Fruit fly (Drosophila melanogaster): Measurements from ENCODE around the gene Polr2L.
A peak's percentile ranks its signal among the peaks of the same experiment; 100 is the strongest.

Polr2L gene

DNA sequence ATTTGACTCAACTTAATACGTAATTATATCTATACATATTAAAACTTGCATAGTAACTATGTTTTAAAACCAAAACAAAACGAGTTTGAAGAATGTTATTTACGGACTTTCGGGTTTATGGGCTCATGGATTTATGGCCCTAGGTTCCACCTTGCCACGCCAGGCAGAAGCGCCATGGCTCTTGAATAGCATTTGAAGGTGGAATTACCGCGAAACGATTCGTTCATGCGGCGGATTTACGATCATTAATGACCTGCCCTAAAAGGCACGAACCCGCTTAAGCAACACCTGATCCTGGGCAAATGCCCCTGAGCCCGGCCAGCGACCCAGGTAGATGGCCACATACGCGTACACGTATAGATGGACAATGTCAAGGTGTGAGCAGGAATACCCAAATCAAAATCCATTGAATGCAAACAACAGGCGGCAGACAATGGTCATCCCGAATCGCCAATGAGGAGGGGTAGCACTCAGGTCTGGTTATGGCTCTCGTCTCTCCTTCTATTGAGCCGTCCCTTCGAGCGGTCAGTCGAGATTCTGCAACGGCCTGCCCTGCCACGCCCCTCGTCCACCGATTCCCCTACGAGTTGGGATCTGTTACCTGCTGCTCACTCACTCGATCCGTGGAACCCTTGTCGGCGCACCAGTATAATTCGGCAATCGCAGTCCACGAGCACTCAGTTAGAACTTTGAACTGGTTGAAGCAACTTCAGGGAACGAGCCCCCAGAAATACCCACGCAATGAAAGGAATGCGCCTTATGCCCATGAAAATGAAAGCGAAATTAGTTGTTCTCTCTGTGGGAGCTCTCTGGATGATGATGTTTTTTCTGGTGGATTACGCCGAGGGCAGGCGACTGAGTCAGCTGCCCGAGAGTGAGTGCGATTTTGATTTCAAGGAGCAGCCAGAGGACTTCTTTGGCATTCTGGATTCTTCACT is 32.0 kb downstream of the Polr2L start, which contains the start of gene tld (continued):
- no peak for TF ChIP-seq CG18619 (GFP tag; optimal IDR thresholded peaks at IDR 0.05)
- TF ChIP-seq CG1792 (GFP tag; optimal IDR thresholded peaks at IDR 0.05), result no peak
- no peak for TF ChIP-seq BEAF-32 (GFP tag; optimal IDR thresholded peaks at IDR 0.05)
- no peak for TF ChIP-seq CG8924 (tag; optimal IDR thresholded peaks at IDR 0.05)
- no peak for TF ChIP-seq exex (tag; optimal IDR thresholded peaks at IDR 0.05)
- TF ChIP-seq MESR4 (GFP tag; optimal IDR thresholded peaks at IDR 0.05), result no peak
- TF ChIP-seq sr (GFP tag; IDR thresholded peaks at IDR 0.05), result no peak
- TF ChIP-seq CG14667 (GFP tag; IDR thresholded peaks at IDR 0.05), result no peak
- TF ChIP-seq CG34422 (GFP tag; IDR thresholded peaks at IDR 0.05), result no peak
- no peak for TF ChIP-seq NC2β (GFP tag; optimal IDR thresholded peaks at IDR 0.05)
- no peak for TF ChIP-seq Sox102F (GFP tag; optimal IDR thresholded peaks at IDR 0.05)
- TF ChIP-seq Pdp1 (GFP tag; optimal IDR thresholded peaks at IDR 0.05), result no peak
- no peak for TF ChIP-seq CG4282 (GFP tag; optimal IDR thresholded peaks at IDR 0.05)
- TF ChIP-seq Atf6 (GFP tag; IDR thresholded peaks at IDR 0.05), result no peak
- no peak for TF ChIP-seq ara (GFP tag; IDR thresholded peaks at IDR 0.05)
- TF ChIP-seq CG5953 (GFP tag; IDR thresholded peaks at IDR 0.05), result no peak
- TF ChIP-seq lilli (GFP tag; optimal IDR thresholded peaks at IDR 0.05), result no peak
- peak; percentile 78 for TF ChIP-seq D (optimal IDR thresholded peaks at IDR 0.05)
- TF ChIP-seq D (GFP tag; optimal IDR thresholded peaks at IDR 0.05), result no peak
- TF ChIP-seq CG1602 (GFP tag; optimal IDR thresholded peaks at IDR 0.05), result no peak
- peak; percentile 54; the same call in 1 of the 3 replicates for TF ChIP-seq z (GFP tag; IDR thresholded peaks at IDR 0.05)
- no peak for TF ChIP-seq slbo (GFP tag; IDR thresholded peaks at IDR 0.05)
- peak; percentile 91 for TF ChIP-seq zen (tag; optimal IDR thresholded peaks at IDR 0.05)
- no peak for TF ChIP-seq gro (GFP tag; optimal IDR thresholded peaks at IDR 0.05)
- TF ChIP-seq ems (GFP tag; optimal IDR thresholded peaks at IDR 0.05), result no peak
- TF ChIP-seq odd (GFP tag; optimal IDR thresholded peaks at IDR 0.05), result no peak
- TF ChIP-seq CG9727 (GFP tag; optimal IDR thresholded peaks at IDR 0.05), result no peak
- TF ChIP-seq nerfin-1 (tag; optimal IDR thresholded peaks at IDR 0.05), result no peak
- TF ChIP-seq cad (GFP tag; optimal IDR thresholded peaks at IDR 0.05), result peak; percentile 98

DNA sequence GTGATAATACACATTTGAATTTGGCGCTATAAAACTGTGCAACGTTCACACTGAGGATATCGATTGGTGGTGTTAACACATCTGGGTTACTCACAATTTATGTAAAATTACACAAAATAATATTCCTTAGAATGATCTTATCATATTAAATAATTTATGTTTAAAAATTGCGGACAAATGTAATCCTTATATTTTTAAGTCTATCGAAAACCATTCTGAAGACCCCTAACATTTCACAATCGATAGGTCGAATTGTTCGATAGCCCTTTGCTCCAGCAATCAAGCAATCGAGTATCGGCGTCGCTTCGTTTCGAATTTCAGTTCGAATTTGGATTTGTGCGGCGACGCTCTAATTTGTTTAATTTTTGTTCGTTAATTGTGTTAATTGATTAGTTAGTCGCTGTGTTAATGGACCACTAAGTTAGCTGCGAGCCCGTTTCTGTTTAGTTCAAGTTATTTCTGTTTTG is 36.3 kb downstream of the Polr2L start, which contains the start of gene asp:
Gene asp (plus strand): TSS at position 289 of the 467 bp plus-strand sequence.
- TF ChIP-seq Antp (GFP tag; optimal IDR thresholded peaks at IDR 0.05) (no peak), Rfx (GFP tag; IDR thresholded peaks at IDR 0.05) (no peak), so (GFP tag; IDR thresholded peaks at IDR 0.05) (no peak), CG34224 (GFP tag; IDR thresholded peaks at IDR 0.05; ENCODE audit: partially characterized antibody) (peak; percentile 86), rib (GFP tag; IDR thresholded peaks at IDR 0.05) (no peak), Awh (GFP tag; IDR thresholded peaks at IDR 0.05) (no peak), caup (GFP tag; optimal IDR thresholded peaks at IDR 0.05; ENCODE audit: severe bottlenecking) (no peak), CG3847 (GFP tag; IDR thresholded peaks at IDR 0.05) (peak; percentile 39; the same call in 1 of the 2 replicates), CG13123 (GFP tag; optimal IDR thresholded peaks at IDR 0.05) (no peak), otp (GFP tag; IDR thresholded peaks at IDR 0.05) (no peak), dmrt11E (tag; optimal IDR thresholded peaks at IDR 0.05) (peak; percentile 33), wor (GFP tag; IDR thresholded peaks at IDR 0.05) (no peak), Ada2b (GFP tag; IDR thresholded peaks at IDR 0.05) (0 out of 2 replicates have a peak, but pooled peaks have one; percentile 10), az2 (GFP tag; optimal IDR thresholded peaks at IDR 0.05) (peak; percentile 30), Mrtf (GFP tag; IDR thresholded peaks at IDR 0.05) (no peak), Hsf (GFP tag; optimal IDR thresholded peaks at IDR 0.05) (no peak), CG30020 (tag; optimal IDR thresholded peaks at IDR 0.05) (no peak), inv (GFP tag; IDR thresholded peaks at IDR 0.05; ENCODE audit: partially characterized antibody) (peak; percentile 74), PHDP (tag; optimal IDR thresholded peaks at IDR 0.05) (no peak), HLHmδ (GFP tag; optimal IDR thresholded peaks at IDR 0.05) (no peak), CG10543 (GFP tag; optimal IDR thresholded peaks at IDR 0.05) (no peak), CG7963 (GFP tag; IDR thresholded peaks at IDR 0.05; ENCODE audit: partially characterized antibody) (peak; percentile 90)

All from whole organism, embryonic.